Worm (Caenorhabditis elegans) whole organism, early embryonic: Measurements from ENCODE around the gene sec-61.G.

Experiments
- B0310.2 ChIP-seq: sonication (generic microtip); optimal IDR thresholded peaks from 2 replicates; lab custom pipeline; 2016; ENCODE audit warnings: mild to moderate bottlenecking, missing genetic modification characterization, missing compliant biosample characterization
- F13C5.2 ChIP-seq: sonication (generic microtip); optimal IDR thresholded peaks from 2 replicates; lab custom pipeline; 2017; ENCODE audit warnings: mild to moderate bottlenecking, missing genetic modification characterization, inconsistent platforms, missing compliant biosample characterization
- aly-1 ChIP-seq: sonication (generic microtip); optimal IDR thresholded peaks from 2 replicates; lab custom pipeline; 2016; ENCODE audit warnings: missing genetic modification characterization, missing compliant biosample characterization
- ama-1 ChIP-seq: fragments of 150-350 bp; optimal IDR thresholded peaks from 2 replicates; lab custom pipeline; 2014
- ceh-13 ChIP-seq: fragments of 200-800 bp; sonication (Bioruptor generic); optimal IDR thresholded peaks from 2 replicates; lab custom pipeline; 2018; ENCODE audit warnings: mild to moderate bottlenecking, missing genetic modification characterization, missing compliant biosample characterization
- ceh-36 ChIP-seq: sonication (generic microtip); optimal IDR thresholded peaks from 2 replicates; lab custom pipeline; 2016; ENCODE audit warnings: missing genetic modification characterization, inconsistent platforms, missing compliant biosample characterization
- ets-7 ChIP-seq: sonication (generic microtip); optimal IDR thresholded peaks from 2 replicates; lab custom pipeline; 2016; ENCODE audit warnings: missing genotype, missing genetic modification characterization, missing compliant biosample characterization
- flt-1 ChIP-seq: fragments of 200-800 bp; sonication (Bioruptor generic); IDR thresholded peaks from 2 replicates; pipeline ENCODE4 v1.3.6; 2022; ENCODE audit warnings: missing genetic modification characterization, missing compliant biosample characterization
- hmbx-1 ChIP-seq: sonication (generic microtip); optimal IDR thresholded peaks from 2 replicates; lab custom pipeline; 2016; ENCODE audit warnings: mild to moderate bottlenecking, missing genetic modification characterization, missing compliant biosample characterization
- hmg-4 ChIP-seq: fragments of 200-800 bp; sonication (Bioruptor generic); optimal IDR thresholded peaks from 2 replicates; lab custom pipeline; 2018; ENCODE audit warnings: mild to moderate bottlenecking, missing genetic modification characterization, missing compliant biosample characterization
- hnd-1 ChIP-seq: sonication (generic microtip); optimal IDR thresholded peaks from 2 replicates; lab custom pipeline; 2016; ENCODE audit warnings: missing genetic modification characterization, missing compliant biosample characterization
- pes-1 ChIP-seq: fragments of 200-800 bp; sonication (Bioruptor generic); IDR thresholded peaks from 2 replicates; pipeline ENCODE4 v1.3.6; 2022; ENCODE audit warnings: missing genetic modification reagents, missing genetic modification characterization, missing compliant biosample characterization
- scrt-1 ChIP-seq: fragments of 200-800 bp; sonication (Bioruptor generic); IDR thresholded peaks from 2 replicates; pipeline ENCODE4 v1.3.6; 2022; ENCODE audit warnings: missing genetic modification characterization, missing compliant biosample characterization
- sea-1 ChIP-seq: fragments of 200-800 bp; sonication (Bioruptor generic); conservative IDR thresholded peaks from 2 replicates; pipeline ENCODE4 v1.3.6; 2022; ENCODE audit warnings: missing genetic modification characterization, missing compliant biosample characterization
- tbx-11 ChIP-seq: fragments of 200-800 bp; sonication (Bioruptor generic); IDR thresholded peaks from 2 replicates; pipeline ENCODE4 v1.3.6; 2022; ENCODE audit warnings: missing genetic modification characterization, missing compliant biosample characterization
- tbx-37 ChIP-seq: fragments of 200-800 bp; sonication (Bioruptor generic); conservative IDR thresholded peaks from 2 replicates; pipeline ENCODE4 v1.3.6; 2022; ENCODE audit warnings: missing genetic modification reagents, missing genetic modification characterization, missing compliant biosample characterization
- tra-4 ChIP-seq: sonication (generic microtip); optimal IDR thresholded peaks from 2 replicates; lab custom pipeline; 2017; ENCODE audit warnings: missing genetic modification characterization, missing compliant biosample characterization

sec-61.G gene

ce11 chrV:10896295-10896694 is 648 bp downstream of the sec-61.G start, which contains the start of gene F32D8.13:
Gene F32D8.13, minus strand, starts transcription at chrV:10896543.
- TF ChIP-seq flt-1 (no peak), hmg-4 (GFP tag; lab: Kevin White, UChicago) (no peak), pes-1 (no peak), hnd-1 (tag; lab: Kevin White, UChicago) (no peak), B0310.2 (no peak), tbx-37 (GFP tag; lab: Robert Waterston, UW) (no peak), tbx-11 (GFP tag; lab: Robert Waterston, UW) (no peak)

- TF ChIP-seq tbx-37 (GFP tag; lab: Robert Waterston, UW) (peak; percentile 69), F13C5.2 (peak; percentile 19), tbx-11 (GFP tag; lab: Robert Waterston, UW) (no peak), pes-1 (peak; percentile 28; the same call in 1 of the 2 replicates)
Measured at ce11 chrV:10894601-10895000, 2.3 kb downstream of the sec-61.G start, which contains the start of the genes F32D8.14 and F32D8.5. Gene F32D8.14, minus strand, starts transcription at chrV:10894788. Gene F32D8.5, plus strand, starts transcription at chrV:10894800.

- TF ChIP-seq aly-1 (tag; lab: Kevin White, UChicago) (no peak), hmbx-1 (tag; lab: Kevin White, UChicago) (no peak), tra-4 (tag; lab: Kevin White, UChicago) (no peak)
Measured at ce11 chrV:10893510-10894128, 3.3 kb downstream of the sec-61.G start, which contains the start of gene F32D8.4. Gene F32D8.4, minus strand, starts transcription at chrV:10893560.

ce11 chrV:10890980-10891379 is 6.0 kb downstream of the sec-61.G start, which contains the start of gene F32D8.12:
Gene F32D8.12, minus strand, starts transcription at chrV:10891027.
- TF ChIP-seq flt-1 (no peak), ceh-36 (tag; lab: Kevin White, UChicago) (no peak), tbx-37 (GFP tag; lab: Robert Waterston, UW) (no peak), aly-1 (tag; lab: Kevin White, UChicago) (no peak), tbx-11 (GFP tag; lab: Robert Waterston, UW) (no peak), hnd-1 (tag; lab: Kevin White, UChicago) (no peak), ets-7 (no peak), hmbx-1 (tag; lab: Kevin White, UChicago) (no peak), tra-4 (tag; lab: Kevin White, UChicago) (no peak), F13C5.2 (no peak)

ce11 chrV:10889774-10890173 is 7.2 kb downstream of the sec-61.G start:
- no peak for TF ChIP-seq flt-1

- no peak for TF ChIP-seq B0310.2
Measured at ce11 chrV:10889036-10889435, 7.9 kb downstream of the sec-61.G start, which contains the start of gene F32D8.11. Gene F32D8.11, minus strand, starts transcription at chrV:10889136.

- TF ChIP-seq B0310.2 (no peak), hmg-4 (GFP tag; lab: Kevin White, UChicago) (no peak), flt-1 (no peak), ets-7 (no peak), tbx-37 (GFP tag; lab: Robert Waterston, UW) (no peak), aly-1 (tag; lab: Kevin White, UChicago) (no peak), hnd-1 (tag; lab: Kevin White, UChicago) (no peak), ceh-13 (GFP tag; lab: Kevin White, UChicago) (no peak), hmbx-1 (tag; lab: Kevin White, UChicago) (no peak), scrt-1 (no peak), F13C5.2 (no peak), ama-1 (lab: Kevin White, UChicago) (no peak), sea-1 (GFP tag; lab: Robert Waterston, UW) (no peak), ceh-36 (tag; lab: Kevin White, UChicago) (no peak), pes-1 (no peak)
Measured at ce11 chrV:10888153-10888552, 8.8 kb downstream of the sec-61.G start.

ce11 chrV:10887564-10887963 is 9.4 kb downstream of the sec-61.G start:
- TF ChIP-seq ets-7 (no peak), ama-1 (lab: Kevin White, UChicago) (no peak), F13C5.2 (no peak), flt-1 (no peak), tbx-11 (GFP tag; lab: Robert Waterston, UW) (no peak), ceh-36 (tag; lab: Kevin White, UChicago) (no peak), sea-1 (GFP tag; lab: Robert Waterston, UW) (no peak), tbx-37 (GFP tag; lab: Robert Waterston, UW) (no peak), pes-1 (no peak), hmbx-1 (tag; lab: Kevin White, UChicago) (no peak), tra-4 (tag; lab: Kevin White, UChicago) (no peak), ceh-13 (GFP tag; lab: Kevin White, UChicago) (no peak), B0310.2 (no peak), hmg-4 (GFP tag; lab: Kevin White, UChicago) (no peak)

ce11 chrV:10886405-10886887 is 10.5 kb downstream of the sec-61.G start, which contains the start of gene F32D8.3:
Gene F32D8.3, plus strand, starts transcription at chrV:10886837.
- TF ChIP-seq tbx-11 (GFP tag; lab: Robert Waterston, UW) (no peak), hmbx-1 (tag; lab: Kevin White, UChicago) (no peak), hmg-4 (GFP tag; lab: Kevin White, UChicago) (no peak), B0310.2 (no peak), sea-1 (GFP tag; lab: Robert Waterston, UW) (no peak), flt-1 (no peak), aly-1 (tag; lab: Kevin White, UChicago) (no peak), tbx-37 (GFP tag; lab: Robert Waterston, UW) (no peak), hnd-1 (tag; lab: Kevin White, UChicago) (no peak), ama-1 (lab: Kevin White, UChicago) (no peak), scrt-1 (no peak)
